Worm (Caenorhabditis elegans) whole organism, L4 larva: Measurements from ENCODE around the gene H35B03.2.

Experiments used
- D1046.2 ChIP-seq: fragments of 200-800 bp; sonication (Bioruptor generic); IDR thresholded peaks from 2 replicates; pipeline ENCODE4 v1.3.6; 2022; ENCODE audit warnings: missing genetic modification characterization, missing compliant biosample characterization
- F44E2.7 ChIP-seq: fragments of 200-800 bp; sonication (Bioruptor generic); IDR thresholded peaks from 2 replicates; pipeline ENCODE4 v2.1.2; 2022; ENCODE audit warnings: missing genetic modification characterization, missing compliant biosample characterization
- R02D3.7 ChIP-seq: fragments of 150-350 bp; sonication (generic microtip); optimal IDR thresholded peaks from 3 replicates; lab custom pipeline; 2014; ENCODE audit warnings: missing biosample characterization, missing genetic modification characterization
- Y105C5A.15 ChIP-seq: fragments of 200-800 bp; sonication (Bioruptor generic); IDR thresholded peaks from 2 replicates; pipeline ENCODE4 v1.3.6; 2022; ENCODE audit warnings: missing genetic modification characterization, missing compliant biosample characterization
- aly-2 ChIP-seq: sonication (generic microtip); optimal IDR thresholded peaks from 2 replicates; lab custom pipeline; 2018; ENCODE audit warnings: missing biosample characterization, missing genetic modification characterization
- ama-1 ChIP-seq: fragments of 150-350 bp; optimal IDR thresholded peaks from 2 replicates; lab custom pipeline; 2014; ENCODE audit warnings: inconsistent platforms, mixed read lengths
- ceh-44 ChIP-seq: fragments of 200-800 bp; sonication (Bioruptor generic); IDR thresholded peaks from 2 replicates; pipeline ENCODE4 v1.3.6; 2022; ENCODE audit warnings: missing genetic modification reagents, missing genetic modification characterization, missing compliant biosample characterization
- ceh-82 ChIP-seq: sonication (generic microtip); optimal IDR thresholded peaks from 2 replicates; lab custom pipeline; 2017; ENCODE audit warnings: missing biosample characterization, missing genetic modification characterization
- cey-2 ChIP-seq: sonication (generic microtip); optimal IDR thresholded peaks from 3 replicates; lab custom pipeline; 2017; ENCODE audit warnings: missing genetic modification characterization, mild to moderate bottlenecking, missing compliant biosample characterization, antibody characterized with exemption, borderline replicate concordance; ENCODE audit not compliant: insufficient read depth
- daf-16 ChIP-seq, 3 experiments: sonication (generic microtip); optimal IDR thresholded peaks; 2 replicates each; lab custom pipeline; 2016 to 2017; ENCODE audit warnings: missing genetic modification characterization in 3 of 3, missing genetic modification reagents in 3 of 3, mild to moderate bottlenecking in 2 of 3, missing compliant biosample characterization in 2 of 3, missing biosample characterization in 1 of 3, moderate library complexity in 1 of 3
- dmd-6 ChIP-seq: fragments of 200-800 bp; sonication (Bioruptor generic); IDR thresholded peaks from 2 replicates; pipeline ENCODE4 v1.3.6; 2022; ENCODE audit warnings: missing genetic modification reagents, missing genetic modification characterization, missing compliant biosample characterization
- dpl-1 ChIP-seq: fragments of 150-350 bp; optimal IDR thresholded peaks from 2 replicates; lab custom pipeline; 2014; ENCODE audit warnings: missing biosample characterization, missing genetic modification reagents, missing genetic modification characterization
- dve-1 ChIP-seq: sonication (generic microtip); optimal IDR thresholded peaks from 2 replicates; lab custom pipeline; 2017; ENCODE audit warnings: antibody characterized with exemption, mild to moderate bottlenecking, missing genetic modification characterization, missing compliant biosample characterization; ENCODE audit not compliant: insufficient read depth
- egl-27 ChIP-seq: sonication (generic microtip); optimal IDR thresholded peaks from 3 replicates; lab custom pipeline; 2017; ENCODE audit warnings: missing biosample characterization, missing genetic modification reagents, missing genetic modification characterization
- fkh-10 ChIP-seq: fragments of 150-350 bp; optimal IDR thresholded peaks from 2 replicates; lab custom pipeline; 2014; ENCODE audit warnings: missing biosample characterization, missing genetic modification reagents, missing genetic modification characterization
- hif-1 ChIP-seq, 2 experiments: sonication (generic microtip); optimal IDR thresholded peaks; 2 replicates each; lab custom pipeline; 2016 to 2017; ENCODE audit warnings: missing compliant biosample characterization in 2 of 2, missing genetic modification characterization in 2 of 2, missing genetic modification reagents in 2 of 2, missing genotype in 2 of 2, mild to moderate bottlenecking in 1 of 2
- hlh-11 ChIP-seq: fragments of 200-800 bp; sonication (Bioruptor generic); optimal IDR thresholded peaks from 2 replicates; lab custom pipeline; 2018; ENCODE audit warnings: mild to moderate bottlenecking, missing genetic modification characterization, missing compliant biosample characterization
- hlh-30 ChIP-seq: sonication (generic microtip); optimal IDR thresholded peaks from 2 replicates; lab custom pipeline; 2017; ENCODE audit warnings: antibody characterized with exemption, mild to moderate bottlenecking, missing genetic modification characterization, missing compliant biosample characterization; ENCODE audit not compliant: insufficient read depth
- hmg-1.1 ChIP-seq: fragments of 200-800 bp; sonication (Bioruptor generic); IDR thresholded peaks from 2 replicates; pipeline ENCODE4 v1.3.6; 2022; ENCODE audit warnings: missing genetic modification reagents, missing genetic modification characterization, missing compliant biosample characterization
- lim-7 ChIP-seq: fragments of 200-800 bp; sonication (Bioruptor generic); IDR thresholded peaks from 2 replicates; pipeline ENCODE4 v1.3.6; 2022; ENCODE audit warnings: missing genetic modification characterization, missing compliant biosample characterization
- lin-38 ChIP-seq: fragments of 200-800 bp; sonication (Bioruptor generic); IDR thresholded peaks from 2 replicates; pipeline ENCODE4 v1.3.6; 2022; ENCODE audit warnings: missing genetic modification reagents, missing genetic modification characterization, missing compliant biosample characterization
- madf-5 ChIP-seq, 2 experiments: fragments of 200-800 bp; sonication (Bioruptor generic); IDR thresholded peaks; 2 replicates each; pipeline ENCODE4 v1.3.6; 2022; ENCODE audit warnings: missing compliant biosample characterization in 2 of 2, missing genetic modification characterization in 2 of 2
- mxl-3 ChIP-seq: fragments of 200-800 bp; sonication (Bioruptor generic); optimal IDR thresholded peaks from 2 replicates; lab custom pipeline; 2018; ENCODE audit warnings: mild to moderate bottlenecking, missing genetic modification characterization, missing compliant biosample characterization
- nhr-11 ChIP-seq: fragments of 150-350 bp; optimal IDR thresholded peaks from 2 replicates; lab custom pipeline; 2014; ENCODE audit warnings: missing biosample characterization, missing genetic modification characterization
- nhr-111 ChIP-seq: fragments of 200-800 bp; sonication (Bioruptor generic); optimal IDR thresholded peaks from 2 replicates; lab custom pipeline; 2018; ENCODE audit warnings: mild to moderate bottlenecking, missing genetic modification characterization, missing compliant biosample characterization
- nhr-25 ChIP-seq: sonication (generic microtip); optimal IDR thresholded peaks from 2 replicates; lab custom pipeline; 2017; ENCODE audit warnings: missing genetic modification characterization, mild to moderate bottlenecking, missing compliant biosample characterization, antibody characterized with exemption, moderate library complexity, borderline replicate concordance; ENCODE audit not compliant: insufficient read depth
- nhr-28 ChIP-seq: fragments of 150-350 bp; optimal IDR thresholded peaks from 2 replicates; lab custom pipeline; 2014; ENCODE audit warnings: missing biosample characterization, missing genetic modification characterization
- nhr-48 ChIP-seq: sonication (generic microtip); optimal IDR thresholded peaks from 2 replicates; lab custom pipeline; 2016; ENCODE audit warnings: mild to moderate bottlenecking, missing genetic modification characterization, missing compliant biosample characterization
- nhr-6 ChIP-seq: fragments of 150-350 bp; optimal IDR thresholded peaks from 2 replicates; lab custom pipeline; 2014; ENCODE audit warnings: missing biosample characterization, missing genetic modification characterization
- nhr-77 ChIP-seq: fragments of 150-350 bp; optimal IDR thresholded peaks from 2 replicates; lab custom pipeline; 2014; ENCODE audit warnings: missing biosample characterization, missing genetic modification characterization
- pha-4 ChIP-seq, 2 experiments: fragments of 150-350 bp in 1 of 2; fragments of 200-800 bp in 1 of 2; sonication (Bioruptor generic) in 1 of 2; IDR thresholded peaks in 1 of 2; optimal IDR thresholded peaks in 1 of 2; 2 replicates each; pipeline versions ENCODE4 v1.3.6 to Lab custom; 2014 to 2022; ENCODE audit warnings: missing genetic modification characterization in 2 of 2, missing genetic modification reagents in 2 of 2, missing biosample characterization in 1 of 2, missing compliant biosample characterization in 1 of 2
- pqm-1 ChIP-seq: sonication (generic microtip); optimal IDR thresholded peaks from 2 replicates; lab custom pipeline; 2017; ENCODE audit warnings: missing biosample characterization, missing genetic modification characterization
- saeg-2 ChIP-seq: fragments of 200-800 bp; sonication (Bioruptor generic); IDR thresholded peaks from 2 replicates; pipeline ENCODE4 v1.3.6; 2022; ENCODE audit warnings: missing genetic modification reagents, missing genetic modification characterization, missing compliant biosample characterization
- sdz-12 ChIP-seq: fragments of 200-800 bp; sonication (Bioruptor generic); optimal IDR thresholded peaks from 2 replicates; lab custom pipeline; 2018; ENCODE audit warnings: mild to moderate bottlenecking, missing genetic modification characterization, missing compliant biosample characterization
- tra-1 ChIP-seq: fragments of 200-800 bp; sonication (Bioruptor generic); IDR thresholded peaks from 2 replicates; pipeline ENCODE4 v1.3.6; 2022; ENCODE audit warnings: missing genetic modification reagents, missing genetic modification characterization, missing compliant biosample characterization
- unc-130 ChIP-seq: sonication (generic microtip); optimal IDR thresholded peaks from 2 replicates; lab custom pipeline; 2016; ENCODE audit warnings: missing genetic modification reagents, missing genetic modification characterization, missing compliant biosample characterization
- unc-62 ChIP-seq, 3 experiments: fragments of 150-350 bp in 1 of 3; sonication (generic microtip); optimal IDR thresholded peaks in 2 of 3; peaks in 1 of 3; 1 replicate in 1 of 3; 2 replicates in 2 of 3; lab custom pipeline; 2014 to 2017; ENCODE audit warnings: missing biosample characterization in 3 of 3, missing genetic modification characterization in 3 of 3, missing genetic modification reagents in 3 of 3, missing genotype in 1 of 3
- ztf-7 ChIP-seq: fragments of 150-350 bp; optimal IDR thresholded peaks from 2 replicates; lab custom pipeline; 2014; ENCODE audit warnings: missing biosample characterization, missing genetic modification characterization

H35B03.2 gene

DNA sequence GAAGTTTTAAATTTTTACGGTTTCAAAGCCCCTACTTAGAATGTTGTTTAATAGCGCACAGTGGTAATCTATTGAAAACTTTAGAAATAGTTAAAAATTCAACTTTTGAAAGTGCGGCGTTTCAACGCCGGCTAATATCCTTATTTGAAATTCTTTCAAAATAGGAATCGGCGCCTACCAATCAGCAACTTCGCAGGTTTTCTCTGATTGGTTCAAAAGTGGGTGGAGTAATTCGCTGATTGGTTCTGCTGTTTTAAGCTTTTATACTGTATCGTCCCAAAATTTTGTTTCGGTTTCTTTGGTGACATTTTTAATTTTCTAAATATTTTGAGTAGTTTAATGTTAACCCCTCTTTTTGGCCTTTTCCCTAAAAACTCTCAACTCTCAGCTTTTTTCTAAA, 20.5 kb upstream of the H35B03.2 start:
- TF ChIP-seq ceh-44 (no peak), fkh-10 (GFP tag; lab: Kevin White, UChicago) (no peak), lim-7 (GFP tag; lab: Robert Waterston, UW) (no peak), mxl-3 (GFP tag; lab: Kevin White, UChicago) (no peak), F44E2.7 (no peak), unc-130 (GFP tag; lab: Kevin White, UChicago) (no peak), aly-2 (tag; lab: Kevin White, UChicago) (no peak), hlh-30 (tag; lab: Kevin White, UChicago) (no peak), nhr-11 (no peak), ama-1 (lab: Kevin White, UChicago) (no peak), hmg-1.1 (GFP tag; lab: Robert Waterston, UW) (no peak)

- TF ChIP-seq dve-1 (tag; lab: Kevin White, UChicago) (peak; percentile 53), unc-62 (GFP tag; optimal IDR thresholded peaks at IDR 0.05 in 1 of 2; lab: Kevin White, UChicago) (peak in 1 of 2 experiments; percentile 82), unc-62 (tag; optimal IDR thresholded peaks at IDR 0.05; lab: Kevin White, UChicago) (no peak), dpl-1 (GFP tag; lab: Kevin White, UChicago) (no peak), ztf-7 (no peak), unc-130 (GFP tag; lab: Kevin White, UChicago) (no peak), egl-27 (tag; lab: Kevin White, UChicago) (no peak), daf-16 (GFP tag; optimal IDR thresholded peaks at IDR 0.05; lab: Kevin White, UChicago) (no peak), daf-16 (tag; optimal IDR thresholded peaks at IDR 0.05; lab: Kevin White, UChicago) (peak; percentile 40), madf-5 (GFP tag; IDR thresholded peaks at IDR 0.05; lab: Robert Waterston, UW) (no peak), hif-1 (tag; optimal IDR thresholded peaks at IDR 0.05; lab: Kevin White, UChicago) (peak in 1 of 2 experiments; percentile 39), nhr-111 (GFP tag; lab: Kevin White, UChicago) (no peak), nhr-6 (tag; lab: Kevin White, UChicago) (peak; percentile 31), pha-4 (GFP tag; IDR thresholded peaks at IDR 0.05; lab: Robert Waterston, UW) (no peak), pha-4 (tag; optimal IDR thresholded peaks at IDR 0.05; lab: Kevin White, UChicago) (no peak), sdz-12 (GFP tag; lab: Kevin White, UChicago) (no peak), tra-1 (GFP tag; lab: Robert Waterston, UW) (no peak), Y105C5A.15 (GFP tag; lab: Robert Waterston, UW) (no peak), hlh-11 (tag; lab: Kevin White, UChicago) (peak; percentile 33), ama-1 (lab: Kevin White, UChicago) (no peak), nhr-48 (tag; lab: Kevin White, UChicago) (peak; percentile 34), dmd-6 (GFP tag; lab: Robert Waterston, UW) (peak; percentile 52), nhr-25 (tag; lab: Kevin White, UChicago) (peak; percentile 32), cey-2 (tag; lab: Kevin White, UChicago) (no peak), saeg-2 (GFP tag; lab: Robert Waterston, UW) (no peak), lin-38 (no peak)
Measured at ce11 chrIV:5749874-5750273, 18.4 kb upstream of the H35B03.2 start.

ce11 chrIV:5744114-5744513, 12.6 kb upstream of the H35B03.2 start, which contains the start of gene C45E5.1:
C45E5.1 (plus strand) TSS chrIV:5744403.
- TF ChIP-seq pqm-1 (tag; lab: Kevin White, UChicago) (peak; percentile 2), D1046.2 (GFP tag; lab: Robert Waterston, UW) (no peak), daf-16 (GFP tag; optimal IDR thresholded peaks at IDR 0.05; lab: Kevin White, UChicago) (no peak), daf-16 (tag; optimal IDR thresholded peaks at IDR 0.05; lab: Kevin White, UChicago) (peak; percentile 56), ceh-82 (no peak), dmd-6 (GFP tag; lab: Robert Waterston, UW) (peak; percentile 40; the same call in 1 of the 2 replicates), R02D3.7 (tag; lab: Kevin White, UChicago) (no peak), nhr-77 (peak; percentile 10), nhr-28 (tag; lab: Kevin White, UChicago) (peak; percentile 67), dve-1 (tag; lab: Kevin White, UChicago) (peak; percentile 17), lim-7 (GFP tag; lab: Robert Waterston, UW) (no peak)
